Fruit fly (Drosophila melanogaster) whole organism, wandering third instar larva: ENCODE results near the gene RpL34a.

Source experiments
- Abd-B ChIP-seq: fragments of >200 bp; optimal IDR thresholded peaks from 2 replicates; lab custom pipeline; 2017; ENCODE audit warnings: missing biosample characterization, missing genetic modification characterization
- CG32264 ChIP-seq: fragments of 200-800 bp; sonication (Bioruptor generic); optimal IDR thresholded peaks from 2 replicates; lab custom pipeline; 2016; ENCODE audit warnings: missing biosample characterization, missing genetic modification characterization
- CG9705 ChIP-seq: fragments of 200-800 bp; sonication (Bioruptor generic); optimal IDR thresholded peaks from 2 replicates; lab custom pipeline; 2018; ENCODE audit warnings: missing biosample characterization, mild to moderate bottlenecking, missing genetic modification characterization
- CrebA ChIP-seq: fragments of 200-800 bp; sonication (Bioruptor generic); optimal IDR thresholded peaks from 2 replicates; lab custom pipeline; 2016; ENCODE audit warnings: missing biosample characterization, mild to moderate bottlenecking, missing genetic modification characterization, borderline replicate concordance
- Dfd ChIP-seq: fragments of >200 bp; optimal IDR thresholded peaks from 2 replicates; lab custom pipeline; 2017; ENCODE audit warnings: missing biosample characterization, missing genetic modification characterization
- Dif ChIP-seq: fragments of 200-275, 200-300 bp; sonication (Bioruptor generic); optimal IDR thresholded peaks from 2 replicates; lab custom pipeline; 2018; ENCODE audit warnings: missing biosample characterization, missing genetic modification characterization; ENCODE audit not compliant: partially characterized antibody
- GATAd ChIP-seq: sonication (Bioruptor generic); optimal IDR thresholded peaks from 2 replicates; lab custom pipeline; 2016; ENCODE audit warnings: missing biosample characterization, missing genetic modification characterization
- HLH106 ChIP-seq: fragments of 200-800 bp; optimal IDR thresholded peaks from 3 replicates; lab custom pipeline; 2019; ENCODE audit warnings: missing biosample characterization, mild to moderate bottlenecking, missing genetic modification characterization, moderate library complexity
- Hnf4 ChIP-seq: fragments of 200-800 bp; sonication (Bioruptor generic); optimal IDR thresholded peaks from 2 replicates; lab custom pipeline; 2016; ENCODE audit warnings: missing biosample characterization, mild to moderate bottlenecking, missing genetic modification characterization
- Hr78 ChIP-seq: fragments of >200 bp; optimal IDR thresholded peaks from 2 replicates; lab custom pipeline; 2017; ENCODE audit warnings: missing biosample characterization, missing genetic modification characterization
- Hr83 ChIP-seq: fragments of 200-300 bp; sonication (Bioruptor generic); optimal IDR thresholded peaks from 2 replicates; lab custom pipeline; 2016; ENCODE audit warnings: missing biosample characterization, mild to moderate bottlenecking, missing genetic modification characterization, moderate library complexity; ENCODE audit not compliant: poor library complexity, severe bottlenecking
- Jra ChIP-seq: sonication (Bioruptor generic); optimal IDR thresholded peaks from 2 replicates; lab custom pipeline; 2016; ENCODE audit warnings: missing biosample characterization, missing genetic modification characterization
- Mio ChIP-seq: sonication (Bioruptor generic); optimal IDR thresholded peaks from 2 replicates; lab custom pipeline; 2016; ENCODE audit warnings: missing biosample characterization, missing genetic modification characterization
- Myc ChIP-seq: fragments of >200 bp; optimal IDR thresholded peaks from 2 replicates; lab custom pipeline; 2017
- N ChIP-seq: fragments of >200 bp; optimal IDR thresholded peaks from 2 replicates; lab custom pipeline; 2018; ENCODE audit warnings: missing biosample characterization, missing external identifiers, missing genetic modification characterization
- OdsH ChIP-seq: fragments of 200-800 bp; sonication (Bioruptor generic); optimal IDR thresholded peaks from 2 replicates; lab custom pipeline; 2016; ENCODE audit warnings: missing biosample characterization, mild to moderate bottlenecking, missing genetic modification characterization
- Rel ChIP-seq, 2 experiments: fragments of 200-800 bp; sonication (Bioruptor generic) in 1 of 2; optimal IDR thresholded peaks; 2 replicates in 1 of 2; 3 replicates in 1 of 2; lab custom pipeline; 2016 to 2019; ENCODE audit warnings: mild to moderate bottlenecking in 2 of 2, missing biosample characterization in 2 of 2, missing genetic modification characterization in 2 of 2, moderate library complexity in 1 of 2
- Sp1 ChIP-seq: fragments of 200-800 bp; sonication (Bioruptor generic); optimal IDR thresholded peaks from 3 replicates; lab custom pipeline; 2019; ENCODE audit warnings: missing biosample characterization, mild to moderate bottlenecking, missing genetic modification characterization, moderate library complexity
- Vsx2 ChIP-seq: fragments of 200-300, 225-300 bp; sonication (Bioruptor generic); optimal IDR thresholded peaks from 2 replicates; lab custom pipeline; 2018; ENCODE audit warnings: missing biosample characterization, missing genetic modification characterization; ENCODE audit not compliant: partially characterized antibody
- br ChIP-seq: fragments of 200-800 bp; sonication (Bioruptor generic); optimal IDR thresholded peaks from 2 replicates; lab custom pipeline; 2016; ENCODE audit warnings: missing biosample characterization, missing genetic modification characterization
- brk ChIP-seq: fragments of 200-800 bp; sonication (Bioruptor generic); optimal IDR thresholded peaks from 2 replicates; lab custom pipeline; 2016; ENCODE audit warnings: missing biosample characterization, mild to moderate bottlenecking, missing genetic modification characterization
- dl ChIP-seq, 2 experiments: fragments of 175-275, 200-275 bp in 1 of 2; fragments of 200-275 bp in 1 of 2; sonication (Bioruptor generic); optimal IDR thresholded peaks; lab custom pipeline; 2018; ENCODE audit warnings: mild to moderate bottlenecking in 2 of 2, missing biosample characterization in 2 of 2, missing genetic modification characterization in 2 of 2, moderate library complexity in 2 of 2; ENCODE audit not compliant: partially characterized antibody in 2 of 2, insufficient read depth in 1 of 2
- dmrt93B ChIP-seq: fragments of 200-800 bp; sonication (Bioruptor generic); optimal IDR thresholded peaks from 2 replicates; lab custom pipeline; 2018; ENCODE audit warnings: missing biosample characterization, mild to moderate bottlenecking, missing genetic modification characterization
- dsf ChIP-seq: sonication (Bioruptor generic); optimal IDR thresholded peaks from 2 replicates; lab custom pipeline; 2016; ENCODE audit warnings: missing biosample characterization, missing genetic modification characterization, borderline replicate concordance
- ey ChIP-seq: fragments of 200-800 bp; sonication (Bioruptor generic); optimal IDR thresholded peaks from 2 replicates; lab custom pipeline; 2016; ENCODE audit warnings: missing biosample characterization, missing genetic modification characterization
- foxo ChIP-seq, 2 experiments: fragments of 200-800 bp; sonication (Bioruptor generic); optimal IDR thresholded peaks; 2 replicates in 1 of 2; 3 replicates in 1 of 2; lab custom pipeline; 2016 to 2017; ENCODE audit warnings: missing biosample characterization in 2 of 2, missing genetic modification characterization in 2 of 2
- fru ChIP-seq: fragments of 200-800 bp; sonication (Bioruptor generic); optimal IDR thresholded peaks from 3 replicates; lab custom pipeline; 2016; ENCODE audit warnings: missing biosample characterization, mild to moderate bottlenecking, missing genetic modification characterization
- h ChIP-seq: fragments of 200-800 bp; sonication (Bioruptor generic); optimal IDR thresholded peaks from 3 replicates; lab custom pipeline; 2016; ENCODE audit warnings: missing biosample characterization, mild to moderate bottlenecking, missing genetic modification characterization
- jim ChIP-seq: fragments of 175-275, 200-325 bp; sonication (Bioruptor generic); optimal IDR thresholded peaks from 2 replicates; lab custom pipeline; 2016; ENCODE audit warnings: missing biosample characterization, mild to moderate bottlenecking, missing genetic modification characterization
- lola ChIP-seq: fragments of >200 bp; optimal IDR thresholded peaks from 2 replicates; lab custom pipeline; 2017; ENCODE audit warnings: missing biosample characterization, missing genetic modification characterization
- pan ChIP-seq: fragments of >200 bp; optimal IDR thresholded peaks from 2 replicates; lab custom pipeline; 2017
- psq ChIP-seq: fragments of 200-800 bp; sonication (Bioruptor generic); optimal IDR thresholded peaks from 3 replicates; lab custom pipeline; 2017; ENCODE audit warnings: missing biosample characterization, mild to moderate bottlenecking, missing genetic modification characterization, moderate library complexity
- rgr ChIP-seq: fragments of 200-800 bp; sonication (Bioruptor generic); optimal IDR thresholded peaks from 3 replicates; lab custom pipeline; 2016; ENCODE audit warnings: missing biosample characterization, mild to moderate bottlenecking, missing genetic modification characterization
- sage ChIP-seq: fragments of 200-800 bp; sonication (Bioruptor generic); optimal IDR thresholded peaks from 2 replicates; lab custom pipeline; 2016; ENCODE audit warnings: missing biosample characterization, mild to moderate bottlenecking, missing genetic modification characterization
- sv ChIP-seq: fragments of 200-800 bp; sonication (Bioruptor generic); optimal IDR thresholded peaks from 3 replicates; lab custom pipeline; 2016; ENCODE audit warnings: missing biosample characterization, missing genetic modification characterization
- tai ChIP-seq: sonication (Bioruptor generic); optimal IDR thresholded peaks from 2 replicates; lab custom pipeline; 2016; ENCODE audit warnings: missing biosample characterization, missing genetic modification characterization
- usp ChIP-seq: fragments of >200 bp; optimal IDR thresholded peaks from 2 replicates; lab custom pipeline; 2017; ENCODE audit warnings: missing biosample characterization, missing genetic modification characterization
- woc ChIP-seq: sonication (Bioruptor generic); optimal IDR thresholded peaks from 2 replicates; lab custom pipeline; 2016; ENCODE audit warnings: missing biosample characterization, mild to moderate bottlenecking, missing genetic modification characterization

RpL34a gene

DNA sequence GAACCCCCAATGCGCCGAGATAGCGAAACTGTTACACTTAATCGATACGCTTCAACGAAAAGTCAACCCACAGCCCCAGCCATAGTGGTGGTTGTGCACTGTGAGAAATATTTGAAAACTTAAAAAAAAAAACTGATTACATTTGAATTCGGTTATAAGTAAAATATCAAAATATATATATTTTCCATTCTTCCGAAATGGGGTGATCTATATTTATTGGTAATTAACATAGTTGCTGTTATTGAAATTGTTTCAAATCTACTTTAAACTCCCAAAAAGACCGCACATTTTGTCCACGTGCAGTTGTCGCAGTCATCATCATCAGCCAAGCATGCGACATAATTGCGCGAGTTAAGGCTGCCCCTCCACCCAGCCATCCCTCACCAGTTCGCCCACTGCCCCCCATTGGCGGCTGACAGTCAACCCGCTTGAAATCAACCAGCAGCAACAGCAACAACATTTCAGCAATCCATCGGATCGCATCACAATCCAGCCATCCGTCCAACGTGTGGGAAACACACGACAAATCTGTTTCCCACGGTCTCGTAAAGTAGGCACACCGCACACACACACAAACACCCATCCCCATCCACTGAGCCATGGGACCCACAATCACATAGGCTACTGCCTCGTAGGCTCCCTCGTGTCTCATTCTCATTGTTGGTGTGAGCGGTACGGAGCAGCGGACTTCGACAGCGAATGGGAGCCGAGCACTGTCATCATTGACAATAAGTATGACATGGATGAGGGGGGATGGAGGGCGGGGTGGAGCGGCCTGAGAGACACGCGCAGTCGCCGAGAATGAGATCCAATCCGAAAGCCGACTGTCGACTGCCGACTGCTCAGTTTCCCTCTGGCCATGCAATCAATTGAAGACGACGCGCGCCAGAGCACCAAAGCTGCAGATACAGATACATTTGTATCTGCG is 38.6 kb downstream of the RpL34a start:
- TF ChIP-seq N (GFP tag; lab: Kevin White, UChicago) (no peak), CG9705 (GFP tag; lab: Kevin White, UChicago) (no peak), usp (no peak), sage (GFP tag; lab: Kevin White, UChicago) (peak; percentile 0), CrebA (no peak), Sp1 (peak; percentile 42), dmrt93B (GFP tag; lab: Kevin White, UChicago) (no peak), CG32264 (GFP tag; lab: Kevin White, UChicago) (no peak), GATAd (no peak), Hnf4 (GFP tag; lab: Kevin White, UChicago) (peak; percentile 6), rgr (GFP tag; lab: Kevin White, UChicago) (peak; percentile 71), Rel (GFP tag; optimal IDR thresholded peaks at IDR 0.05; lab: Kevin White, UChicago) (peak; percentile 2), Rel (tag; optimal IDR thresholded peaks at IDR 0.05; lab: Kevin White, UChicago) (no peak), Jra (peak; percentile 32), br (GFP tag; lab: Kevin White, UChicago) (no peak), Vsx2 (GFP tag; lab: Kevin White, UChicago) (no peak), Myc (no peak), Hr78 (no peak), woc (no peak), pan (lab: Kevin White, UChicago) (no peak), Mio (no peak), Hr83 (GFP tag; lab: Kevin White, UChicago) (peak; percentile 62), ey (GFP tag; lab: Kevin White, UChicago) (peak; percentile 55), tai (GFP tag; lab: Kevin White, UChicago) (no peak), dsf (no peak), jim (no peak), HLH106 (tag; lab: Kevin White, UChicago) (peak; percentile 31), foxo (GFP tag; optimal IDR thresholded peaks at IDR 0.05; lab: Kevin White, UChicago) (peak in 1 of 2 experiments; percentile 66), OdsH (GFP tag; lab: Kevin White, UChicago) (peak; percentile 67), h (GFP tag; lab: Kevin White, UChicago) (peak; percentile 51), sv (GFP tag; lab: Kevin White, UChicago) (peak; percentile 54), fru (GFP tag; lab: Kevin White, UChicago) (peak; percentile 48), lola (no peak), brk (no peak), Dfd (no peak), Abd-B (GFP tag; lab: Kevin White, UChicago) (no peak), psq (GFP tag; lab: Kevin White, UChicago) (peak; percentile 48), Dif (GFP tag; lab: Kevin White, UChicago) (peak; percentile 75), dl (GFP tag; optimal IDR thresholded peaks at IDR 0.05; lab: Kevin White, UChicago; ENCODE audit: insufficient read depth in 1 of 2, partially characterized antibody in 2 of 2) (peak; percentile 9 to 76)

DNA sequence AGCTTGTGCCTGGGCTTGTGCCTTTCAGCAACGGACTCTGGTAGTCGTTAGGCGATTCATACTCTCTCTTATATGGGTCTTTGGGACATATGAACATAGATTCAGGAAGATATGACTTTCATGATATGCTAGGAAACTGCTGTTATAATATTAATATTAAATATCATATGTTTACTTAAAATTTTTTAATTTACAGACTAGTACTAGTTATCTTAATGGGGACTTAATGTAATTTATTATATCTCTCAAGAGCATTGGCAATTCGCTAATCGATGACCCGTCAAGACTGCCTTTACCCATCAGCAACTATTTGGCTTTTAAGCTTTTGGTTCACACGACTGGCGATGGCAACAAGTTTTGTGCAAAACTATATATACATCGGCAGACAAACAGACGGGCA is 39.8 kb downstream of the RpL34a start:
- TF ChIP-seq Hr83 (GFP tag; lab: Kevin White, UChicago) (no peak), foxo (GFP tag; optimal IDR thresholded peaks at IDR 0.05; lab: Kevin White, UChicago) (peak in 1 of 2 experiments; percentile 5), Abd-B (GFP tag; lab: Kevin White, UChicago) (no peak), CG32264 (GFP tag; lab: Kevin White, UChicago) (no peak), rgr (GFP tag; lab: Kevin White, UChicago) (no peak), woc (no peak), Vsx2 (GFP tag; lab: Kevin White, UChicago) (no peak)
